Worm (Caenorhabditis elegans) whole organism, young adult: Measurements from ENCODE around the gene C33G8.13.

ENCODE experiments used
- F33H1.4 ChIP-seq: fragments of 200-800 bp; sonication (Bioruptor generic); IDR thresholded peaks from 2 replicates; pipeline ENCODE4 v1.3.6; 2022; ENCODE audit warnings: missing genetic modification reagents, missing genetic modification characterization, missing compliant biosample characterization
- hmg-20 ChIP-seq: fragments of 200-800 bp; sonication (Bioruptor generic); IDR thresholded peaks from 2 replicates; pipeline ENCODE4 v1.3.6; 2022; ENCODE audit warnings: missing genetic modification reagents, missing genetic modification characterization, missing compliant biosample characterization
- lag-1 ChIP-seq: fragments of 200-800 bp; sonication (Bioruptor generic); IDR thresholded peaks from 2 replicates; pipeline ENCODE4 v1.3.6; 2022; ENCODE audit warnings: missing genetic modification reagents, missing genetic modification characterization, missing compliant biosample characterization
- nfya-1 ChIP-seq: sonication (generic microtip); optimal IDR thresholded peaks from 2 replicates; lab custom pipeline; 2017; ENCODE audit warnings: antibody characterized with exemption, missing compliant biosample characterization, missing genetic modification characterization, borderline replicate concordance; ENCODE audit not compliant: insufficient read depth
- nhr-90 ChIP-seq: sonication (generic microtip); optimal IDR thresholded peaks from 2 replicates; lab custom pipeline; 2016; ENCODE audit warnings: missing genotype, mild to moderate bottlenecking, missing genetic modification characterization, missing compliant biosample characterization
- rcor-1 ChIP-seq: fragments of 200-800 bp; sonication (Bioruptor generic); IDR thresholded peaks from 2 replicates; pipeline ENCODE4 v1.3.6; 2022; ENCODE audit warnings: missing genetic modification reagents, missing genetic modification characterization, missing compliant biosample characterization
- repo-1 ChIP-seq: sonication (generic microtip); optimal IDR thresholded peaks from 2 replicates; lab custom pipeline; 2017; ENCODE audit warnings: mild to moderate bottlenecking, missing genetic modification characterization, missing compliant biosample characterization
- tlf-1 ChIP-seq: fragments of 200-800 bp; sonication (Bioruptor generic); optimal IDR thresholded peaks from 2 replicates; lab custom pipeline; 2018; ENCODE audit warnings: mild to moderate bottlenecking, missing genetic modification characterization, missing compliant biosample characterization
- unc-62 ChIP-seq: fragments of 150-350 bp; optimal IDR thresholded peaks from 2 replicates; lab custom pipeline; 2014; ENCODE audit warnings: missing biosample characterization, missing genetic modification reagents, missing genetic modification characterization

DNA sequence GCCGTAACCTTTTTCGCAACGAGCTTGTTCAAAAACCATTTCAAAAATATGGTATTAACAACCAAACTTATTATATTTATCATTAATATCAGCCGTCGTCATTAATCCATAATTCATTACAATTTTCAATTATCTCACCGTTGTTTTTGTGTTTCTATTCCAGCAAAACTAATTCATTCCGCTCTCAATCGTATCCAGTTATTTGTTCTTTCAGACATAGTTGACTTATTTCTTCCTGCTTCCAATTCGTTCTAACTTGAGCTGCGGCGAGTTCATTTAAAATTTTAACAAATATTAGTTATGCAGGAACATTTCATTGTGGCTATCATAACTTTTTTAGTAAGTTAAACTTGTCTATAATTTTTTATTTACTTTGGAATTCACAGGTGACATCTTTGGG lies 39.7 kb downstream of the C33G8.13 start, which contains the start of gene srx-16:
- no peak for TF ChIP-seq nfya-1 (tag; lab: Kevin White, UChicago)
- no peak for TF ChIP-seq rcor-1 (GFP tag; lab: Robert Waterston, UW)
- no peak for TF ChIP-seq unc-62 (GFP tag; lab: Kevin White, UChicago)
- TF ChIP-seq nhr-90 (tag; lab: Kevin White, UChicago) = no peak
- TF ChIP-seq F33H1.4 (GFP tag; lab: Robert Waterston, UW) = no peak
- TF ChIP-seq repo-1 (tag; lab: Kevin White, UChicago) = no peak
- no peak for TF ChIP-seq hmg-20 (GFP tag; lab: Robert Waterston, UW)
- no peak for TF ChIP-seq tlf-1 (GFP tag; lab: Kevin White, UChicago)
- TF ChIP-seq lag-1 (GFP tag; lab: Robert Waterston, UW) = no peak
